Worm (Caenorhabditis elegans) whole organism, dauer: ENCODE data around the gene C50B8.5.

Source experiments
- unc-62 ChIP-seq: sonication (generic microtip); optimal IDR thresholded peaks from 2 replicates; lab custom pipeline; 2017; ENCODE audit warnings: missing biosample characterization, missing genetic modification reagents, missing genetic modification characterization

C50B8.5 gene

ce11 chrV:13580696-13581095 lies at the start of gene C50B8.5:
C50B8.5 (plus strand) TSS chrV:13580968.
- no peak for TF ChIP-seq unc-62 (GFP tag; lab: Kevin White, UChicago)

- no peak for TF ChIP-seq unc-62 (GFP tag; lab: Kevin White, UChicago)
These were observed 48.3 kb upstream of the C50B8.5 start for ce11 chrV:13532469-13532868.

DNA sequence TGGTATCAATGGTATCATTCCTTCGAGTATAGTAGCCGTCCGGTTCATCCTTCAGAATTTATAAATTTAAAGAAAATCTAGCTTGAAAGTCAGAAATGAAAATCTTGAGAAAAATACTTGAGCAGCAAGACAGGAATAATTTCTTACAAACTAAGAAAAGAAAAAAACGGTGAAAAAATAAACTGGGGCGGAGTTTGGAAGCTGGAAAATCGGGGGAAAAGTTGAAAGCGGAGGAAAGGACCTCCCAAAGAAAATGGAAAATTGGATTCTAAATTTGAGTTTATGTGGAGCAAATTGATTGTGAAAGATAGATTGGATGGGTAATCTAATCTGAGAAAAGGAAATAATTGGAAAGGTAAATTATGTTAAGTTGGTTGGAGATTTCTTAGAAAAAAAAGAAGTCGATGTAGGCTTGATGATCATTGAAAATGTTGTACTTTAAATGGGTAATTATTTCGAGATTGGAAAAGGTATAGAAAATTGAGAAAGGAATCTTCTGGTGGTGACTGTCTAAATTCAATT lies 44.6 kb upstream of the C50B8.5 start, which contains the start of gene frpr-5:
frpr-5 (minus strand) TSS at position 51 of the 522 bp plus-strand sequence.
- TF ChIP-seq unc-62 (GFP tag; lab: Kevin White, UChicago), result no peak

ce11 chrV:13551601-13552000 lies 29.2 kb upstream of the C50B8.5 start, which contains the start of the genes C56A3.4 and C56A3.5:
C56A3.4 (minus strand) TSS chrV:13551754.
C56A3.5 (plus strand) TSS chrV:13551967.
- TF ChIP-seq unc-62 (GFP tag; lab: Kevin White, UChicago), result no peak

DNA sequence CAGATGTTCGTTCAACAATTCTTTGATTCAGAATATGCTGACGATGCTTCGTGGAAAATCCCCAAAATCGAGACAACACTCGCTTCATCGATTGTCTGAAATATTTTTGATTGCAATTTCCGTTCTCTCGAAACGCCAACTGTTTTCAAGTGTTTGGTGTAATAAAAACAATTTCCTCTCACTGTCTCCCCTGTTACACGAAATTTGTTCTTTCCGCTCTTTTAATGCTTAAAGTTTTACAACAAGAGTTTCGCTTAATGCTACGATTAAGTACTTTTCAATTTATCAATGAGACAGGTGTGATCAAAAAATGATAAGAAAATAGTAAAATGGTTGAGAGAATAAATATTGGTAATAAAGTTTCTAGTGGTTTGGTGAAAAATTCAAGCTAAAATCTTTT lies 24.5 kb upstream of the C50B8.5 start, which contains the start of gene C56A3.6:
C56A3.6 (minus strand) TSS at position 101 of the 400 bp plus-strand sequence.
- TF ChIP-seq unc-62 (GFP tag; lab: Kevin White, UChicago), result no peak

DNA sequence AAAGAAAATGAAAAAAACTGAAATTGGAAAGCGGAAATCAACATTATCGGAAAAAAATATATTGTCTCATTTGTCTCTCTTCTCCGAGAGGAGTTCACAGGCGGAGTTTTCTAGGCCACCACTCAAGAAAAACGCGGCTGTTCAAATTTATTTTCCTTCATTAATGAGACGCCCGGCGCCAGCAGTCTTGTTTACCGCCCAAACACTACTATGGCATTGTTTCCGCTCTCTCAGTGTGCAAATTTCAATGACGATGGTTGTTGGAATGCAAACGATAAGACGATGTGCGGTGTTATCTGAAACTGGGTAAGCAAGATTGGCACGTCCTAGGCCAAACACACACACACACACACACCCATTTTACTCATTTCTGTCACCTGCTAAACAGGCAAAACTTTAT lies 24.0 kb upstream of the C50B8.5 start, which contains the start of gene cav-2:
cav-2 (plus strand) TSS at position 359 of the 400 bp plus-strand sequence.
- TF ChIP-seq unc-62 (GFP tag; lab: Kevin White, UChicago), result no peak

ce11 chrV:13559978-13560377 lies 20.8 kb upstream of the C50B8.5 start, which contains the start of gene C56A3.8:
C56A3.8 (plus strand) TSS chrV:13560278.
- no peak for TF ChIP-seq unc-62 (GFP tag; lab: Kevin White, UChicago)

DNA sequence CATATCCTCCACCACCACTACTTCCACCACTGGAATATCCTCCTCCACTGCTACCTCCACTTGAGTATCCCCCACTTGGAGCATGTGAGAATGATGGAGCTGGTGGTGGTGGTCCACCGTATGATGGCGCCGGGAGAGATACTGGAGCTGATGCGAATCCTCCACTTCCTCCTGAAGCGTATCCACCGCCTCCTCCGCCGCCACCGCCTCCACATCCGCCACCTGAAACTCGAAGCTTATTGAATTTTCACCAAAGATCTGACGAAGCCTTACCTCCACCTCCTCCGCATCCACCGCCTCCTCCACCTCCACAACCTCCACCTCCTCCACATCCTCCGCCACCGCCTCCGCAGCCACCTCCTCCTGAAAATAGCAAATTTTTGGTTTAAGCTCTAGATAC lies 18.0 kb upstream of the C50B8.5 start:
- no peak for TF ChIP-seq unc-62 (GFP tag; lab: Kevin White, UChicago)

ce11 chrV:13563841-13564240 lies 16.9 kb upstream of the C50B8.5 start, which contains the start of gene grl-17:
grl-17 (minus strand) TSS chrV:13563941.
- no peak for TF ChIP-seq unc-62 (GFP tag; lab: Kevin White, UChicago)

DNA sequence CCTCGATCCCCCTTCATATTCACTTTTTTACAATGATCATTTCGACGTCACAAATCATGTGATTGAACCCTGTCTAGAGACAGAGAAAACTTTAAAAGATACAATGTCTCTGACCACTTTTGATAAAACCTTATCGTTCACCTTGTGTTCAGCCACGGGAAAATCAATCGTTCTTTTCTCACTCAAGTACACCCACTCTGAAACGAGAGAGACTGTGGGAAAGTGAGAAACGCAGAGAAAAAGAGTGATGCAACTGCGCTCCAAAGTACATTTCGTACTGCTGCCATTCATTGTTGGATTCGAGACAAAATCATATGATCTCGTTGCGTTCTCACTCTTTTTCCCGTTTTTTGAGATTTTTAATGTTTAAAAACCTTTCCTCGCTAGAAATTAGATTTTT lies 15.6 kb upstream of the C50B8.5 start:
- no peak for TF ChIP-seq unc-62 (GFP tag; lab: Kevin White, UChicago)

ce11 chrV:13565781-13566180 lies 15.0 kb upstream of the C50B8.5 start, which contains the start of gene slrp-1:
slrp-1 (plus strand) TSS chrV:13565863.
- TF ChIP-seq unc-62 (GFP tag; lab: Kevin White, UChicago), result no peak

- no peak for TF ChIP-seq unc-62 (GFP tag; lab: Kevin White, UChicago)
These were observed 13.8 kb upstream of the C50B8.5 start for ce11 chrV:13566967-13567366.

DNA sequence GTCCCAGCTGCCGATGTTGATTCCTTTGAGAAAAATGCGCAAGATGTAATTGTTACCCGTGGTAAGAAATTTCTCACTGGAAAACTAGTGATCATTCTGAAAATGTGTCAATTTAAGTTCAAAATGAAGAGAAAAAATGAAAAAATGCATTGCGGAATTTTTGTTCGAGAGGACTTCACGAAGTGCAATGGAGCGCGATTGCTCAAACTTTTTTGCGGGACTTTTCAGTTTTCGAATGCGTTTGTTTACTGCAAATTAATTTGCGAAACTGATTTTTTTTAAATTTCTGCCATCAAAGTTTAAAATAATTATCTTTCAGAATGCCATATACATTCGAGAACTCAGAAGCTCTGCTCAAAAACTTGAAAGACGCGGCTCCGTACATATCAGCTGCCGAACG lies 12.2 kb upstream of the C50B8.5 start, which contains the start of the genes nuaf-1 and bir-2:
nuaf-1 (minus strand) TSS at position 98 of the 400 bp plus-strand sequence.
bir-2 (plus strand) TSS at position 318 of the 400 bp plus-strand sequence.
- no peak for TF ChIP-seq unc-62 (GFP tag; lab: Kevin White, UChicago)

DNA sequence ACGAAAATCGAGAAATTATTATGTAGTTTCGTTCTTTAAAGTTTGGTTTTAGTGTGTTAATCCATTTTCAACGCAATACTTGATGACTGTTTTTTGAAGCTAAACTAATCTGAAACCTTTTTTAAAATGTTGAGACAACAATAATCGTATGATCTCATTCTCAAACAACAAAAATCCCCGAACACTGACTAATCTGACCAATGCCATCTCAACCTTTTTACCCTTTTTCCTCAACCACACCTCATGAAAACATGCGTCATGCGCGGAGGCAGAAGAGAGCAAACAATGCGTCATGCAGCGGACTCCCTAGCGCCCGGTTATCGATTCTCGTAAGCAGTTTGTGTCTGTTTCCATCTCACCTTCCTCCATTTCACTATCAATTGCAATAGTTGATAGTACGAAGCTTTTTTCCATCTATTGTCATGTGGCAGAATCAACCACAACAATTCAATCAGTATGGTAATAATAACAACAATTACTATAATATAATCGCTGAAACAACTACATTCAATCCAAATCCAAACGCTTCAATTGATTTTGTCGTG lies 9.0 kb upstream of the C50B8.5 start, which contains the start of gene C50B8.4:
C50B8.4 (plus strand) TSS at position 299 of the 545 bp plus-strand sequence.
- no peak for TF ChIP-seq unc-62 (GFP tag; lab: Kevin White, UChicago)

- TF ChIP-seq unc-62 (GFP tag; lab: Kevin White, UChicago), result no peak
These were observed 4.9 kb upstream of the C50B8.5 start for ce11 chrV:13575866-13576265.

- no peak for TF ChIP-seq unc-62 (GFP tag; lab: Kevin White, UChicago)
These were observed 3.9 kb upstream of the C50B8.5 start for ce11 chrV:13576828-13577227.
